Fruit fly (Drosophila melanogaster): ENCODE measurements around the gene CG42634.

The CG42634 gene

dm6 chr2L:17988955-17989354, 18.8 kb upstream of the CG42634 start:
- TF ChIP-seq CG12768 (GFP tag; optimal IDR thresholded peaks at IDR 0.05): no peak
- no peak for TF ChIP-seq tj (GFP tag; optimal IDR thresholded peaks at IDR 0.05)

- TF ChIP-seq CG14711 (tag; optimal IDR thresholded peaks at IDR 0.05): no peak
These were observed 17.6 kb upstream of the CG42634 start, which contains the start of gene Prosbeta5R2 for dm6 chr2L:17990118-17990517. TSS of gene Prosbeta5R2 (plus strand) at chr2L:17990418.

dm6 chr2L:17990771-17991170, 17.0 kb upstream of the CG42634 start:
- no peak for TF ChIP-seq toe (GFP tag; optimal IDR thresholded peaks at IDR 0.05)
- no peak for TF ChIP-seq cnc (optimal IDR thresholded peaks at IDR 0.05)
- TF ChIP-seq tj (GFP tag; optimal IDR thresholded peaks at IDR 0.05): no peak
- no peak for TF ChIP-seq cic (GFP tag; optimal IDR thresholded peaks at IDR 0.05)
- TF ChIP-seq CG33017 (tag; optimal IDR thresholded peaks at IDR 0.05): no peak
- TF ChIP-seq bab1 (GFP tag; optimal IDR thresholded peaks at IDR 0.05): no peak
- TF ChIP-seq Hr96 (GFP tag; optimal IDR thresholded peaks at IDR 0.05): no peak
- no peak for TF ChIP-seq ovo (GFP tag; optimal IDR thresholded peaks at IDR 0.05)
- TF ChIP-seq pad (GFP tag; optimal IDR thresholded peaks at IDR 0.05): no peak
- no peak for TF ChIP-seq kay (GFP tag; ENCODE audit: borderline replicate concordance)
- no peak for TF ChIP-seq Crg-1 (GFP tag; optimal IDR thresholded peaks at IDR 0.05)

dm6 chr2L:18002149-18002548, 5.6 kb upstream of the CG42634 start:
- TF ChIP-seq Clk (GFP tag; optimal IDR thresholded peaks at IDR 0.05) (no peak), pad (GFP tag; optimal IDR thresholded peaks at IDR 0.05) (no peak), CG5204 (GFP tag; optimal IDR thresholded peaks at IDR 0.05) (no peak), Crg-1 (GFP tag; optimal IDR thresholded peaks at IDR 0.05) (no peak), CG33017 (tag; optimal IDR thresholded peaks at IDR 0.05) (no peak), CG1620 (GFP tag; optimal IDR thresholded peaks at IDR 0.05) (no peak)

dm6 chr2L:18003028-18003836, 4.5 kb upstream of the CG42634 start:
- no peak for TF ChIP-seq Hr96 (GFP tag; optimal IDR thresholded peaks at IDR 0.05)
- TF ChIP-seq pad (GFP tag; optimal IDR thresholded peaks at IDR 0.05): no peak
- no peak for TF ChIP-seq cic (GFP tag; optimal IDR thresholded peaks at IDR 0.05)
- no peak for TF ChIP-seq CG5204 (GFP tag; optimal IDR thresholded peaks at IDR 0.05)
- no peak for TF ChIP-seq CG12768 (GFP tag; optimal IDR thresholded peaks at IDR 0.05)
- TF ChIP-seq CG7101 (tag; optimal IDR thresholded peaks at IDR 0.05): no peak
- no peak for TF ChIP-seq CG33017 (tag; optimal IDR thresholded peaks at IDR 0.05)
- TF ChIP-seq bab1 (GFP tag; optimal IDR thresholded peaks at IDR 0.05): no peak
- TF ChIP-seq ovo (GFP tag; optimal IDR thresholded peaks at IDR 0.05): no peak
- no peak for TF ChIP-seq toe (GFP tag; optimal IDR thresholded peaks at IDR 0.05)
- TF ChIP-seq CG7045 (GFP tag; optimal IDR thresholded peaks at IDR 0.05): no peak
- no peak for TF ChIP-seq kay (GFP tag; ENCODE audit: borderline replicate concordance)
- TF ChIP-seq Crg-1 (GFP tag; optimal IDR thresholded peaks at IDR 0.05): no peak
- TF ChIP-seq CG14711 (tag; optimal IDR thresholded peaks at IDR 0.05): no peak

- TF ChIP-seq CG5204 (GFP tag; optimal IDR thresholded peaks at IDR 0.05): no peak
- TF ChIP-seq kay (GFP tag; ENCODE audit: borderline replicate concordance): no peak
- no peak for TF ChIP-seq Crg-1 (GFP tag; optimal IDR thresholded peaks at IDR 0.05)
- TF ChIP-seq cic (GFP tag; optimal IDR thresholded peaks at IDR 0.05): no peak
- TF ChIP-seq tj (GFP tag; optimal IDR thresholded peaks at IDR 0.05): no peak
These were observed 2.3 kb upstream of the CG42634 start for dm6 chr2L:18005481-18005880.

- no peak for TF ChIP-seq Mnt (GFP tag; optimal IDR thresholded peaks at IDR 0.05)
- no peak for TF ChIP-seq CG7101 (tag; optimal IDR thresholded peaks at IDR 0.05)
- TF ChIP-seq cnc (optimal IDR thresholded peaks at IDR 0.05): no peak
- TF ChIP-seq CG12768 (GFP tag; optimal IDR thresholded peaks at IDR 0.05): no peak
- no peak for TF ChIP-seq bab1 (GFP tag; optimal IDR thresholded peaks at IDR 0.05)
- TF ChIP-seq CG1620 (GFP tag; optimal IDR thresholded peaks at IDR 0.05): no peak
- TF ChIP-seq cic (GFP tag; optimal IDR thresholded peaks at IDR 0.05): no peak
- TF ChIP-seq Crg-1 (GFP tag; optimal IDR thresholded peaks at IDR 0.05): no peak
These were observed 1.4 kb upstream of the CG42634 start, which contains the start of gene CG5693 for dm6 chr2L:18006327-18006726. TSS of gene CG5693 (plus strand) at chr2L:18006627.

- TF ChIP-seq kay (GFP tag; ENCODE audit: borderline replicate concordance) (no peak), ovo (GFP tag; optimal IDR thresholded peaks at IDR 0.05) (no peak), CG1620 (GFP tag; optimal IDR thresholded peaks at IDR 0.05) (no peak), cnc (optimal IDR thresholded peaks at IDR 0.05) (no peak), Mnt (GFP tag; optimal IDR thresholded peaks at IDR 0.05) (no peak), CG7101 (tag; optimal IDR thresholded peaks at IDR 0.05) (no peak), tj (GFP tag; optimal IDR thresholded peaks at IDR 0.05) (no peak)
These were observed 675 bp upstream of the CG42634 start, which contains the start of gene CG42659 for dm6 chr2L:18007060-18007459. TSS of gene CG42659 (plus strand) at chr2L:18007360.

Measured in whole organism, adult.